Worm (Caenorhabditis elegans) whole organism, mixed stage, embryonic: Measurements from ENCODE around the gene gsnl-1.

Source experiments
- M03D4.4 ChIP-seq: sonication (generic microtip); optimal IDR thresholded peaks from 2 replicates; lab custom pipeline; 2017; ENCODE audit warnings: mild to moderate bottlenecking, missing genetic modification characterization, missing compliant biosample characterization
- bed-3 ChIP-seq: fragments of 200-800 bp; sonication (Bioruptor generic); optimal IDR thresholded peaks from 3 replicates; lab custom pipeline; 2018; ENCODE audit warnings: mild to moderate bottlenecking, missing genetic modification characterization, moderate library complexity, missing compliant biosample characterization
- blmp-1 ChIP-seq: fragments of 150-350 bp; optimal IDR thresholded peaks from 2 replicates; lab custom pipeline; 2014; ENCODE audit warnings: missing biosample characterization, missing genetic modification characterization
- ceh-39 ChIP-seq: fragments of 150-350 bp; optimal IDR thresholded peaks from 2 replicates; lab custom pipeline; 2014; ENCODE audit warnings: missing biosample characterization, missing genetic modification characterization
- ceh-43 ChIP-seq: fragments of 200-800 bp; sonication (Bioruptor generic); optimal IDR thresholded peaks from 2 replicates; lab custom pipeline; 2018; ENCODE audit warnings: mild to moderate bottlenecking, missing genetic modification characterization, moderate library complexity, missing compliant biosample characterization
- ceh-83 ChIP-seq: fragments of 200-800 bp; sonication (Bioruptor generic); optimal IDR thresholded peaks from 2 replicates; lab custom pipeline; 2018; ENCODE audit warnings: mild to moderate bottlenecking, missing genetic modification characterization, missing compliant biosample characterization
- ces-1 ChIP-seq: fragments of 150-350 bp; optimal IDR thresholded peaks from 2 replicates; lab custom pipeline; 2014; ENCODE audit warnings: missing biosample characterization, missing genetic modification reagents, missing genetic modification characterization
- cnd-1 ChIP-seq: fragments of 200-800 bp; sonication (Bioruptor generic); optimal IDR thresholded peaks from 2 replicates; lab custom pipeline; 2018; ENCODE audit warnings: mild to moderate bottlenecking, missing genetic modification characterization, missing compliant biosample characterization
- drap-1 ChIP-seq: fragments of 200-800 bp; sonication (Bioruptor generic); optimal IDR thresholded peaks from 3 replicates; lab custom pipeline; 2018; ENCODE audit warnings: mild to moderate bottlenecking, missing genetic modification characterization, missing compliant biosample characterization
- elt-1 ChIP-seq: sonication (generic microtip); optimal IDR thresholded peaks from 2 replicates; lab custom pipeline; 2017; ENCODE audit warnings: missing genetic modification characterization, mild to moderate bottlenecking, missing compliant biosample characterization, antibody characterized with exemption, moderate library complexity, borderline replicate concordance; ENCODE audit not compliant: insufficient read depth
- elt-3 ChIP-seq: fragments of 150-350 bp; optimal IDR thresholded peaks from 2 replicates; lab custom pipeline; 2014; ENCODE audit warnings: missing biosample characterization, missing genetic modification characterization
- flh-1 ChIP-seq: fragments of 200-800 bp; sonication (Bioruptor generic); optimal IDR thresholded peaks from 2 replicates; lab custom pipeline; 2018; ENCODE audit warnings: mild to moderate bottlenecking, missing genetic modification characterization, moderate library complexity, missing compliant biosample characterization
- ham-2 ChIP-seq: fragments of 200-800 bp; sonication (Bioruptor generic); optimal IDR thresholded peaks from 2 replicates; lab custom pipeline; 2018; ENCODE audit warnings: mild to moderate bottlenecking, missing genetic modification characterization, missing compliant biosample characterization
- hlh-1 ChIP-seq: fragments of 150-350 bp; optimal IDR thresholded peaks from 2 replicates; lab custom pipeline; 2014; ENCODE audit warnings: missing biosample characterization, missing genetic modification reagents, missing genetic modification characterization
- lin-13 ChIP-seq: fragments of 150-350 bp; optimal IDR thresholded peaks from 2 replicates; lab custom pipeline; 2014; ENCODE audit warnings: missing biosample characterization, missing genetic modification characterization
- lin-32 ChIP-seq: fragments of 200-800 bp; sonication (Bioruptor generic); optimal IDR thresholded peaks from 2 replicates; lab custom pipeline; 2018; ENCODE audit warnings: mild to moderate bottlenecking, missing genetic modification characterization, missing compliant biosample characterization
- lsy-2 ChIP-seq: fragments of 150-350 bp; optimal IDR thresholded peaks from 2 replicates; lab custom pipeline; 2014; ENCODE audit warnings: missing biosample characterization, missing genetic modification characterization
- mep-1 ChIP-seq: fragments of 150-350 bp; optimal IDR thresholded peaks from 2 replicates; lab custom pipeline; 2017; ENCODE audit warnings: missing biosample characterization, missing genetic modification reagents, missing genetic modification characterization, inconsistent platforms
- mls-2 ChIP-seq: sonication (generic microtip); optimal IDR thresholded peaks from 2 replicates; lab custom pipeline; 2016; ENCODE audit warnings: mild to moderate bottlenecking, missing genetic modification characterization, moderate library complexity, missing compliant biosample characterization
- nhr-2 ChIP-seq: fragments of 150-350 bp; optimal IDR thresholded peaks from 2 replicates; lab custom pipeline; 2014; ENCODE audit warnings: missing biosample characterization, missing genetic modification characterization
- nhr-237 ChIP-seq: fragments of 150-350 bp; optimal IDR thresholded peaks from 2 replicates; lab custom pipeline; 2014; ENCODE audit warnings: missing biosample characterization, missing genetic modification characterization
- nhr-28 ChIP-seq: fragments of 150-350 bp; optimal IDR thresholded peaks from 2 replicates; lab custom pipeline; 2014; ENCODE audit warnings: missing biosample characterization, missing genetic modification characterization
- nhr-76 ChIP-seq: sonication (generic microtip); optimal IDR thresholded peaks from 2 replicates; lab custom pipeline; 2017; ENCODE audit warnings: missing biosample characterization, missing genetic modification characterization
- pha-4 ChIP-seq: fragments of 150-350 bp; optimal IDR thresholded peaks from 2 replicates; lab custom pipeline; 2018; ENCODE audit warnings: missing biosample characterization, missing genetic modification reagents, missing genetic modification characterization
- sem-2 ChIP-seq: fragments of 200-800 bp; sonication (Bioruptor generic); optimal IDR thresholded peaks from 2 replicates; lab custom pipeline; 2018; ENCODE audit warnings: mild to moderate bottlenecking, missing genetic modification characterization, missing compliant biosample characterization
- snpc-4 ChIP-seq: fragments of 150-350 bp; optimal IDR thresholded peaks from 2 replicates; lab custom pipeline; 2014; ENCODE audit warnings: missing biosample characterization, missing genetic modification characterization
- sptf-1 ChIP-seq: sonication (generic microtip); optimal IDR thresholded peaks from 2 replicates; lab custom pipeline; 2017; ENCODE audit warnings: mild to moderate bottlenecking, missing genetic modification characterization, moderate library complexity, missing compliant biosample characterization
- tbx-8 ChIP-seq: fragments of 200-800 bp; sonication (Bioruptor generic); optimal IDR thresholded peaks from 2 replicates; lab custom pipeline; 2018; ENCODE audit warnings: mild to moderate bottlenecking, missing genetic modification characterization, moderate library complexity, missing compliant biosample characterization
- unc-120 ChIP-seq: sonication (generic microtip); optimal IDR thresholded peaks from 2 replicates; lab custom pipeline; 2017; ENCODE audit warnings: missing genetic modification characterization, missing compliant biosample characterization; ENCODE audit not compliant: poor library complexity, severe bottlenecking
- unc-39 ChIP-seq: fragments of 150-350 bp; optimal IDR thresholded peaks from 2 replicates; lab custom pipeline; 2014; ENCODE audit warnings: missing biosample characterization, missing genetic modification characterization
- unc-62 ChIP-seq: fragments of 150-350 bp; optimal IDR thresholded peaks from 2 replicates; lab custom pipeline; 2014; ENCODE audit warnings: missing biosample characterization, missing genetic modification reagents, missing genetic modification characterization
- zip-8 ChIP-seq: fragments of 150-350 bp; optimal IDR thresholded peaks from 2 replicates; lab custom pipeline; 2014; ENCODE audit warnings: missing biosample characterization, missing genetic modification characterization
- ztf-11 ChIP-seq: fragments of 150-350 bp; optimal IDR thresholded peaks from 2 replicates; lab custom pipeline; 2014; ENCODE audit warnings: missing biosample characterization, missing genetic modification characterization

Gene gsnl-1

ce11 chrV:9480566-9480965 is 16.3 kb upstream of the gsnl-1 start, which contains the start of gene K06A4.6:
Gene K06A4.6 (minus strand): TSS chrV:9480666.
- no peak for TF ChIP-seq lin-32 (GFP tag; lab: Kevin White, UChicago)
- no peak for TF ChIP-seq elt-1 (tag; lab: Kevin White, UChicago)
- no peak for TF ChIP-seq nhr-76
- no peak for TF ChIP-seq snpc-4 (tag; lab: Kevin White, UChicago)
- no peak for TF ChIP-seq nhr-237
- no peak for TF ChIP-seq blmp-1 (tag; lab: Kevin White, UChicago)
- TF ChIP-seq nhr-28 (tag; lab: Kevin White, UChicago), result no peak
- TF ChIP-seq pha-4 (tag; lab: Kevin White, UChicago), result no peak
- TF ChIP-seq ham-2 (GFP tag; lab: Kevin White, UChicago), result no peak
- no peak for TF ChIP-seq ces-1 (GFP tag; lab: Kevin White, UChicago)
- no peak for TF ChIP-seq zip-8 (tag; lab: Kevin White, UChicago)
- TF ChIP-seq flh-1 (GFP tag; lab: Kevin White, UChicago), result no peak
- TF ChIP-seq ceh-43 (GFP tag; lab: Kevin White, UChicago), result no peak
- TF ChIP-seq tbx-8 (GFP tag; lab: Kevin White, UChicago), result no peak
- no peak for TF ChIP-seq drap-1 (GFP tag; lab: Kevin White, UChicago)
- no peak for TF ChIP-seq elt-3 (tag; lab: Kevin White, UChicago)
- TF ChIP-seq unc-120, result no peak
- TF ChIP-seq nhr-2, result no peak

- no peak for TF ChIP-seq ham-2 (GFP tag; lab: Kevin White, UChicago)
- TF ChIP-seq tbx-8 (GFP tag; lab: Kevin White, UChicago), result no peak
- TF ChIP-seq snpc-4 (tag; lab: Kevin White, UChicago), result no peak
- TF ChIP-seq lin-32 (GFP tag; lab: Kevin White, UChicago), result no peak
- TF ChIP-seq flh-1 (GFP tag; lab: Kevin White, UChicago), result no peak
- no peak for TF ChIP-seq blmp-1 (tag; lab: Kevin White, UChicago)
- no peak for TF ChIP-seq elt-3 (tag; lab: Kevin White, UChicago)
- TF ChIP-seq elt-1 (tag; lab: Kevin White, UChicago), result no peak
- TF ChIP-seq drap-1 (GFP tag; lab: Kevin White, UChicago), result no peak
- no peak for TF ChIP-seq mls-2 (tag; lab: Kevin White, UChicago)
- TF ChIP-seq nhr-76, result no peak
- TF ChIP-seq lin-13 (tag; lab: Kevin White, UChicago), result no peak
- TF ChIP-seq ceh-43 (GFP tag; lab: Kevin White, UChicago), result no peak
- no peak for TF ChIP-seq ztf-11
- TF ChIP-seq M03D4.4 (tag; lab: Kevin White, UChicago), result no peak
- no peak for TF ChIP-seq unc-120
- no peak for TF ChIP-seq hlh-1 (tag; lab: Kevin White, UChicago)
- no peak for TF ChIP-seq cnd-1
- no peak for TF ChIP-seq pha-4 (tag; lab: Kevin White, UChicago)
- no peak for TF ChIP-seq sem-2 (GFP tag; lab: Kevin White, UChicago)
- TF ChIP-seq, all 35 proteins: peak for 0
These were observed 13.0 kb upstream of the gsnl-1 start, which contains the start of gene K06A4.2 for ce11 chrV:9483738-9484256. Gene K06A4.2 (plus strand): TSS chrV:9484206.

ce11 chrV:9485508-9485907 is 11.3 kb upstream of the gsnl-1 start:
- no peak for TF ChIP-seq nhr-28 (tag; lab: Kevin White, UChicago)
- no peak for TF ChIP-seq tbx-8 (GFP tag; lab: Kevin White, UChicago)
- TF ChIP-seq, all 35 proteins: peak for 0

- no peak for TF ChIP-seq bed-3 (GFP tag; lab: Kevin White, UChicago)
- TF ChIP-seq pha-4 (tag; lab: Kevin White, UChicago), result no peak
- no peak for TF ChIP-seq ztf-11
- no peak for TF ChIP-seq flh-1 (GFP tag; lab: Kevin White, UChicago)
- no peak for TF ChIP-seq snpc-4 (tag; lab: Kevin White, UChicago)
- TF ChIP-seq ham-2 (GFP tag; lab: Kevin White, UChicago), result no peak
- no peak for TF ChIP-seq ces-1 (GFP tag; lab: Kevin White, UChicago)
- TF ChIP-seq sptf-1, result no peak
- no peak for TF ChIP-seq nhr-28 (tag; lab: Kevin White, UChicago)
- no peak for TF ChIP-seq nhr-76
- no peak for TF ChIP-seq tbx-8 (GFP tag; lab: Kevin White, UChicago)
- TF ChIP-seq lin-32 (GFP tag; lab: Kevin White, UChicago), result no peak
These were observed 7.4 kb upstream of the gsnl-1 start, which contains the start of gene K06A4.10 for ce11 chrV:9489411-9489810. Gene K06A4.10 (minus strand): TSS chrV:9489800.

ce11 chrV:9491440-9492160 is 5.2 kb upstream of the gsnl-1 start, which contains the start of gene K06A4.7:
Gene K06A4.7 (minus strand): TSS chrV:9491490.
- TF ChIP-seq nhr-237 (no peak), unc-120 (no peak), unc-62 (GFP tag; lab: Kevin White, UChicago) (no peak), zip-8 (tag; lab: Kevin White, UChicago) (no peak), cnd-1 (no peak), M03D4.4 (tag; lab: Kevin White, UChicago) (no peak), unc-39 (tag; lab: Kevin White, UChicago) (no peak), ces-1 (GFP tag; lab: Kevin White, UChicago) (no peak), pha-4 (tag; lab: Kevin White, UChicago) (no peak), nhr-2 (no peak), ceh-83 (GFP tag; lab: Kevin White, UChicago) (no peak), lsy-2 (no peak), mep-1 (no peak), ceh-39 (tag; lab: Kevin White, UChicago) (no peak), hlh-1 (tag; lab: Kevin White, UChicago) (no peak), ztf-11 (no peak), flh-1 (GFP tag; lab: Kevin White, UChicago) (no peak)
